Worm (Caenorhabditis elegans) whole organism, late embryonic: Measurements from ENCODE around the gene M03D4.4.
A peak's percentile ranks its signal among the peaks of the same experiment; 100 is the strongest.

Experiments
- C08G9.2 ChIP-seq: sonication (generic microtip); optimal IDR thresholded peaks from 2 replicates; lab custom pipeline; 2016; ENCODE audit warnings: mild to moderate bottlenecking, missing genetic modification characterization, moderate library complexity, missing compliant biosample characterization
- C38D4.7 ChIP-seq: fragments of 200-800 bp; sonication (Bioruptor generic); optimal IDR thresholded peaks from 2 replicates; lab custom pipeline; 2018; ENCODE audit warnings: mild to moderate bottlenecking, missing genetic modification characterization, moderate library complexity, missing compliant biosample characterization
- F13H6.1 ChIP-seq: sonication (generic microtip); optimal IDR thresholded peaks from 2 replicates; lab custom pipeline; 2016; ENCODE audit warnings: missing genetic modification characterization, missing compliant biosample characterization
- K02D7.2 ChIP-seq: sonication (generic microtip); optimal IDR thresholded peaks from 2 replicates; lab custom pipeline; 2017; ENCODE audit warnings: mild to moderate bottlenecking, missing genetic modification characterization, missing compliant biosample characterization
- K09A11.1 ChIP-seq: sonication (generic microtip); optimal IDR thresholded peaks from 2 replicates; lab custom pipeline; 2017; ENCODE audit warnings: antibody characterized with exemption, mild to moderate bottlenecking, missing genetic modification characterization, missing compliant biosample characterization; ENCODE audit not compliant: insufficient read depth
- Y22D7AL.16 ChIP-seq: sonication (generic microtip); optimal IDR thresholded peaks from 2 replicates; lab custom pipeline; 2016; ENCODE audit warnings: missing genetic modification characterization, missing compliant biosample characterization
- ama-1 ChIP-seq: fragments of 150-350 bp; optimal IDR thresholded peaks from 2 replicates; lab custom pipeline; 2014
- ceh-14 ChIP-seq: sonication (generic microtip); optimal IDR thresholded peaks from 2 replicates; lab custom pipeline; 2016; ENCODE audit warnings: missing genotype, missing genetic modification characterization, missing compliant biosample characterization
- ceh-2 ChIP-seq: sonication (generic microtip); optimal IDR thresholded peaks from 2 replicates; lab custom pipeline; 2016; ENCODE audit warnings: missing genotype, missing genetic modification characterization, missing compliant biosample characterization
- ceh-22 ChIP-seq: sonication (generic microtip); optimal IDR thresholded peaks from 2 replicates; lab custom pipeline; 2017; ENCODE audit warnings: missing biosample characterization, missing genetic modification characterization
- ceh-24 ChIP-seq: sonication (generic microtip); optimal IDR thresholded peaks from 2 replicates; lab custom pipeline; 2016; ENCODE audit warnings: mild to moderate bottlenecking, missing genetic modification characterization, missing compliant biosample characterization
- ceh-31 ChIP-seq: sonication (generic microtip); optimal IDR thresholded peaks from 2 replicates; lab custom pipeline; 2016; ENCODE audit warnings: missing genetic modification characterization, missing compliant biosample characterization
- ceh-34 ChIP-seq: sonication (generic microtip); optimal IDR thresholded peaks from 2 replicates; lab custom pipeline; 2016; ENCODE audit warnings: mild to moderate bottlenecking, missing genetic modification characterization, missing compliant biosample characterization
- ceh-45 ChIP-seq: fragments of 200-800 bp; sonication (Bioruptor generic); IDR thresholded peaks from 2 replicates; pipeline ENCODE4 v1.3.6; 2022; ENCODE audit warnings: missing genetic modification reagents, missing genetic modification characterization, missing compliant biosample characterization
- ceh-48 ChIP-seq: sonication (generic microtip); optimal IDR thresholded peaks from 2 replicates; lab custom pipeline; 2016; ENCODE audit warnings: missing genetic modification characterization, inconsistent platforms, missing compliant biosample characterization
- che-1 ChIP-seq: sonication (generic microtip); optimal IDR thresholded peaks from 2 replicates; lab custom pipeline; 2016; ENCODE audit warnings: mild to moderate bottlenecking, missing genetic modification characterization, missing compliant biosample characterization
- dmd-4 ChIP-seq: sonication (generic microtip); optimal IDR thresholded peaks from 2 replicates; lab custom pipeline; 2016; ENCODE audit warnings: borderline replicate concordance, missing genetic modification characterization, missing compliant biosample characterization
- dve-1 ChIP-seq: sonication (generic microtip); optimal IDR thresholded peaks from 2 replicates; lab custom pipeline; 2017; ENCODE audit warnings: antibody characterized with exemption, mild to moderate bottlenecking, missing genetic modification characterization, missing compliant biosample characterization
- elt-2 ChIP-seq: sonication (generic microtip); optimal IDR thresholded peaks from 2 replicates; lab custom pipeline; 2016; ENCODE audit warnings: missing genetic modification reagents, missing genetic modification characterization, missing compliant biosample characterization
- ets-4 ChIP-seq: sonication (generic microtip); optimal IDR thresholded peaks from 2 replicates; lab custom pipeline; 2016; ENCODE audit warnings: missing genetic modification characterization, missing compliant biosample characterization
- eyg-1 ChIP-seq: sonication (generic microtip); optimal IDR thresholded peaks from 2 replicates; lab custom pipeline; 2016; ENCODE audit warnings: missing genotype, missing genetic modification characterization, missing compliant biosample characterization
- fax-1 ChIP-seq: sonication (generic microtip); optimal IDR thresholded peaks from 2 replicates; lab custom pipeline; 2016; ENCODE audit warnings: missing genotype, missing genetic modification characterization, missing compliant biosample characterization
- gmeb-2 ChIP-seq: sonication (generic microtip); optimal IDR thresholded peaks from 2 replicates; lab custom pipeline; 2016; ENCODE audit warnings: missing genetic modification characterization, inconsistent platforms, missing compliant biosample characterization
- hlh-13 ChIP-seq: fragments of 200-800 bp; sonication (Bioruptor generic); optimal IDR thresholded peaks from 2 replicates; lab custom pipeline; 2018; ENCODE audit warnings: mild to moderate bottlenecking, missing genetic modification characterization, missing compliant biosample characterization
- hlh-15 ChIP-seq: sonication (generic microtip); optimal IDR thresholded peaks from 2 replicates; lab custom pipeline; 2016; ENCODE audit warnings: missing genetic modification characterization, missing compliant biosample characterization
- hlh-30 ChIP-seq: sonication (generic microtip); optimal IDR thresholded peaks from 2 replicates; lab custom pipeline; 2017; ENCODE audit warnings: antibody characterized with exemption, missing genetic modification characterization, missing compliant biosample characterization; ENCODE audit not compliant: insufficient read depth
- lim-6 ChIP-seq: sonication (generic microtip); optimal IDR thresholded peaks from 2 replicates; lab custom pipeline; 2016; ENCODE audit warnings: missing genetic modification characterization, missing compliant biosample characterization
- madf-2 ChIP-seq: sonication (generic microtip); optimal IDR thresholded peaks from 2 replicates; lab custom pipeline; 2017; ENCODE audit warnings: missing genetic modification characterization, missing compliant biosample characterization
- mec-3 ChIP-seq: sonication (generic microtip); optimal IDR thresholded peaks from 2 replicates; lab custom pipeline; 2016; ENCODE audit warnings: borderline replicate concordance, missing genetic modification characterization, missing compliant biosample characterization
- nhr-232 ChIP-seq: sonication (generic microtip); optimal IDR thresholded peaks from 2 replicates; lab custom pipeline; 2016; ENCODE audit warnings: missing genetic modification characterization, missing compliant biosample characterization
- npax-4 ChIP-seq: sonication (generic microtip); optimal IDR thresholded peaks from 2 replicates; lab custom pipeline; 2016; ENCODE audit warnings: missing genetic modification characterization, missing compliant biosample characterization
- odd-2 ChIP-seq: sonication (generic microtip); optimal IDR thresholded peaks from 2 replicates; lab custom pipeline; 2017; ENCODE audit warnings: antibody characterized with exemption, mild to moderate bottlenecking, missing genetic modification characterization, missing compliant biosample characterization
- pag-3 ChIP-seq: sonication (generic microtip); optimal IDR thresholded peaks from 2 replicates; lab custom pipeline; 2016; ENCODE audit warnings: missing compliant biosample characterization, missing genetic modification characterization, borderline replicate concordance
- pax-1 ChIP-seq: fragments of 150-350 bp; optimal IDR thresholded peaks from 2 replicates; lab custom pipeline; 2014; ENCODE audit warnings: missing biosample characterization, missing genetic modification characterization
- pha-2 ChIP-seq: sonication (generic microtip); optimal IDR thresholded peaks from 2 replicates; lab custom pipeline; 2017; ENCODE audit warnings: mild to moderate bottlenecking, missing genetic modification characterization, missing compliant biosample characterization
- pha-4 ChIP-seq: fragments of 150-350 bp; optimal IDR thresholded peaks from 2 replicates; lab custom pipeline; 2018; ENCODE audit warnings: missing biosample characterization, missing genetic modification reagents, missing genetic modification characterization
- pros-1 ChIP-seq: fragments of 150-350 bp; optimal IDR thresholded peaks from 2 replicates; lab custom pipeline; 2014; ENCODE audit warnings: missing biosample characterization, missing genetic modification reagents, missing genetic modification characterization
- ref-2 ChIP-seq: sonication (generic microtip); optimal IDR thresholded peaks from 2 replicates; lab custom pipeline; 2016; ENCODE audit warnings: missing genetic modification characterization, missing compliant biosample characterization
- tbx-2 ChIP-seq: sonication (generic microtip); optimal IDR thresholded peaks from 2 replicates; lab custom pipeline; 2016; ENCODE audit warnings: missing genetic modification characterization, missing compliant biosample characterization
- tbx-7 ChIP-seq: sonication (generic microtip); optimal IDR thresholded peaks from 2 replicates; lab custom pipeline; 2016; ENCODE audit warnings: missing genotype, missing genetic modification characterization, missing compliant biosample characterization
- unc-3 ChIP-seq, 2 experiments: fragments of 200-800 bp in 1 of 2; sonication (Bioruptor generic) in 1 of 2; sonication (generic microtip) in 1 of 2; conservative IDR thresholded peaks in 1 of 2; optimal IDR thresholded peaks in 1 of 2; 2 replicates each; pipeline versions ENCODE4 v1.3.6 to Lab custom; 2016 to 2022; ENCODE audit warnings: missing compliant biosample characterization in 2 of 2, missing genetic modification characterization in 2 of 2, missing genetic modification reagents in 1 of 2
- unc-42 ChIP-seq: sonication (generic microtip); optimal IDR thresholded peaks from 2 replicates; lab custom pipeline; 2016; ENCODE audit warnings: missing genotype, missing genetic modification characterization, missing compliant biosample characterization
- zip-5 ChIP-seq: sonication (generic microtip); optimal IDR thresholded peaks from 2 replicates; lab custom pipeline; 2016; ENCODE audit warnings: missing genetic modification characterization, missing compliant biosample characterization
- ztf-16 ChIP-seq: sonication (generic microtip); optimal IDR thresholded peaks from 2 replicates; lab custom pipeline; 2017; ENCODE audit warnings: missing genetic modification characterization, missing compliant biosample characterization

M03D4.4 gene

DNA sequence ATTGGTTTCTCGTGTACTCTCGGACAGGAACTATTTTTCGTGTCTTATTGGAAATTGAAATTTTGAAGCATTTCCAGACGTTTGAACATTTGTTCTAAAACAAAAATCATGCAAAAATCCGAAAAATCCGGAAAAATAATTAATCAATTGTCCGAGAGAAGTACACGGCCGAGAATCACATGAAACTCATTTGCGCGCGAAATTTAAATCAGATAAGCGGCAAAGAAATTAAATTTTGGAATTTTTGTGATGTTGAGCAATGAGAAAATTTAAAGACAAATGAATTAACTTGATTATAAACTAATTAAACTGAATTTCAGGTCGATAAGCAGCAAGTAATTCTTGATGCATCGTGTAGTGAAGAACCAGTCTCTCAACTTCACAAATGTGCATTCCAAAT is 18.4 kb downstream of the M03D4.4 start:
- TF ChIP-seq fax-1 (no peak), hlh-15 (tag; lab: Kevin White, UChicago) (no peak), K09A11.1 (tag; lab: Kevin White, UChicago) (no peak), ceh-14 (tag; lab: Kevin White, UChicago) (no peak), pha-2 (tag; lab: Kevin White, UChicago) (no peak), tbx-2 (tag; lab: Kevin White, UChicago) (no peak), C38D4.7 (GFP tag; lab: Kevin White, UChicago) (no peak), tbx-7 (tag; lab: Kevin White, UChicago) (no peak), hlh-30 (no peak), zip-5 (tag; lab: Kevin White, UChicago) (no peak), elt-2 (tag; lab: Kevin White, UChicago) (no peak), ceh-34 (tag; lab: Kevin White, UChicago) (no peak), nhr-232 (tag; lab: Kevin White, UChicago) (no peak), ref-2 (no peak), F13H6.1 (tag; lab: Kevin White, UChicago) (no peak)

DNA sequence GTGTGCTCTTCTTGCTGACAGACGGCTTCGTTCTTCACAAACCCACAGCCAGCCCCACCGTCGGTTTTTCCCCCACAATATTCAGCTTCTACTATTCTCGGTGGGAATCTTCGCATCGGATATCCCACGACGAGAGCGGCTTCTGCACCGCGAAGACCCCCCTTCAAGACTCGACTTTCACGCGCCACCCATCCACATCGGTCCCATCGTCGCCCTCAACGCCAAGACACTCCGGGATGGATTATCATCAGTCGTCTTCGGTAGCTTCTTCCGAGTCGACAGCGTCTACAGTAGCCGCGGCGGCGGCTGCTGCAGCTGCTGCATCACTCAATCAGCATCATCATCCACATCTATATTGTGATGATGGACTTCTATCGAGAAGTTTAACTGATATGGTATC is 22.7 kb downstream of the M03D4.4 start:
- TF ChIP-seq ceh-2 (tag; lab: Kevin White, UChicago): no peak
- no peak for TF ChIP-seq ets-4 (tag; lab: Kevin White, UChicago)
- TF ChIP-seq madf-2 (tag; lab: Kevin White, UChicago): no peak
- TF ChIP-seq ceh-14 (tag; lab: Kevin White, UChicago): no peak
- no peak for TF ChIP-seq npax-4 (tag; lab: Kevin White, UChicago)
- TF ChIP-seq tbx-2 (tag; lab: Kevin White, UChicago): peak; percentile 20

DNA sequence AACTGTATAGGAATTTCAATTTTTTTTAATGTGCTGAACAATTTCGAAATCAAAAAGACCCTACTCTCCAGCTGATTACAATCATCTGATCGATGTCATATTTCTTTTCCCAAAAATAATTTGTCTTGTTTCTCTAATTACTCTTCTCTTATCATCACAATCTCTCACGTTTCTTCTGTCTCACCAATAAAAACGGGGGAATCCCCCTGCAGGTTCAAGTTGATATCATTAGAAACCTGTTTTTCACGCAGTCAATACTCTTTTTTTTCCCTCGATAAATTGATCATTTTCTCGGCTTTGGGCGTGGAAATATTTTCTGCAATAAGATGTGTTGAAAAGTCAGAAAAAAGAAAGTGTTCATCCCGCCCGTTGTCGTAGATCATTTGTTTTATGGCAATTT is 27.3 kb downstream of the M03D4.4 start:
- TF ChIP-seq elt-2 (tag; lab: Kevin White, UChicago) (peak; percentile 55), odd-2 (tag; lab: Kevin White, UChicago) (no peak)

DNA sequence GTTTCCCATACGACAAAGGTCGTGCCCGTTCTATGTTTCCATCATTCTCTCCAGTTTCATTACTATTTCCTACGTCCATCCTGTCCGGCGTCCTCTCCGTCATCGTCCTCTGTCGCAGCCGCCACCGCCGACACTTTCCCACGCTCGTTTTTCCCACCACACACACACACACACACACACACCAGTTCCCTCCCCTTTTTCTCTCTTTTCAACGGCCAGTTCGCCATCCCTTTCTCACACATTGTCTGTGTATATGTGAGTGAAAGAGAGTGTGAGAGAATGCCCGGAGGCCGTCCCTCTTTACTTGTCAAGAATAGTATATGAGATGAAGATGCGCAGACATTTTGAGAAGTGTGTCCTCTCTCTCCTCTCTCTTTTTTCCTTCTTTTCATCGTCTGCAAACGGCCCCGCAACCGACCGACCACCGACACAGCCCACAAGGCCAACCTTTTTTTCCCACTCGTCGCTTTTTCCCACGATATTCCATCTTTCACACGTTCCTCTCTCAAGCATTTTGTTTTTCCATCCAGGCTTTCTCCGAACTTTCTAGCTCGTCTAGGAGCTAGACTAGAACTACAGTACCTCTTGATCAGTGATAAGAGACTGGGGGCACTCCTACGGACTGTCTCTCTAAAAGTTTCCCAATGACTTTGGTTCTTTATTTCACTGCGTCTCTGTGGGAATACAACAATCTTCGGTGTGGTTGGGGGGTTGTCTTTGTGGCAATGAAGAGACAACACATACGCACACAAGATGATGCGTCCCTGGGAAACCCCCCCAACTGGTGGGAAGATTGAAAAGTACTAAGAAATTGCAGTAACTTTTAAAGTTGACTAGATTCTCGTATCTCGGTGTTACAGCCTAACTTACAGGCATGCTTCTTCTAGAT is 29.8 kb downstream of the M03D4.4 start:
- TF ChIP-seq pax-1 (no peak), elt-2 (tag; lab: Kevin White, UChicago) (peak; percentile 46), pha-4 (tag; lab: Kevin White, UChicago) (no peak), ceh-45 (GFP tag; lab: Robert Waterston, UW) (no peak), gmeb-2 (no peak), npax-4 (tag; lab: Kevin White, UChicago) (no peak), ceh-48 (tag; lab: Kevin White, UChicago) (no peak), unc-3 (GFP tag; conservative IDR thresholded peaks at IDR 0.05; lab: Robert Waterston, UW) (no peak), unc-3 (tag; optimal IDR thresholded peaks at IDR 0.05; lab: Kevin White, UChicago) (no peak), che-1 (no peak), madf-2 (tag; lab: Kevin White, UChicago) (no peak), tbx-2 (tag; lab: Kevin White, UChicago) (peak; percentile 78), ceh-31 (peak; percentile 84), K09A11.1 (tag; lab: Kevin White, UChicago) (peak; percentile 38), ztf-16 (tag; lab: Kevin White, UChicago) (no peak), C08G9.2 (tag; lab: Kevin White, UChicago) (no peak), eyg-1 (tag; lab: Kevin White, UChicago) (peak; percentile 3), pros-1 (tag; lab: Kevin White, UChicago) (peak; percentile 45), ceh-24 (no peak), ceh-22 (tag; lab: Kevin White, UChicago) (peak; percentile 22), lim-6 (tag; lab: Kevin White, UChicago) (no peak), dve-1 (tag; lab: Kevin White, UChicago) (no peak), hlh-13 (GFP tag; lab: Kevin White, UChicago) (no peak), pag-3 (tag; lab: Kevin White, UChicago) (no peak), K02D7.2 (tag; lab: Kevin White, UChicago) (no peak), ama-1 (lab: Kevin White, UChicago) (no peak), dmd-4 (tag; lab: Kevin White, UChicago) (peak; percentile 1), unc-42 (tag; lab: Kevin White, UChicago) (peak; percentile 41), mec-3 (no peak), Y22D7AL.16 (tag; lab: Kevin White, UChicago) (no peak)
